Worm (Caenorhabditis elegans) whole organism, early embryonic: ENCODE measurements around the gene attf-5.

Source experiments
- ama-1 ChIP-seq: fragments of 150-350 bp; optimal IDR thresholded peaks from 2 replicates; lab custom pipeline; 2014
- hmg-4 ChIP-seq: fragments of 200-800 bp; sonication (Bioruptor generic); optimal IDR thresholded peaks from 2 replicates; lab custom pipeline; 2018; ENCODE audit warnings: mild to moderate bottlenecking, missing genetic modification characterization, missing compliant biosample characterization

ce11 chrX:768061-768646 lies 20.0 kb upstream of the attf-5 start, which contains the start of the genes trap-2 and ile-2:
- TF ChIP-seq hmg-4 (peak; percentile 78), ama-1 (lab: Kevin White, UChicago) (no peak)
